Worm (Caenorhabditis elegans): ENCODE measurements around the gene B0244.4.

Gene B0244.4

DNA sequence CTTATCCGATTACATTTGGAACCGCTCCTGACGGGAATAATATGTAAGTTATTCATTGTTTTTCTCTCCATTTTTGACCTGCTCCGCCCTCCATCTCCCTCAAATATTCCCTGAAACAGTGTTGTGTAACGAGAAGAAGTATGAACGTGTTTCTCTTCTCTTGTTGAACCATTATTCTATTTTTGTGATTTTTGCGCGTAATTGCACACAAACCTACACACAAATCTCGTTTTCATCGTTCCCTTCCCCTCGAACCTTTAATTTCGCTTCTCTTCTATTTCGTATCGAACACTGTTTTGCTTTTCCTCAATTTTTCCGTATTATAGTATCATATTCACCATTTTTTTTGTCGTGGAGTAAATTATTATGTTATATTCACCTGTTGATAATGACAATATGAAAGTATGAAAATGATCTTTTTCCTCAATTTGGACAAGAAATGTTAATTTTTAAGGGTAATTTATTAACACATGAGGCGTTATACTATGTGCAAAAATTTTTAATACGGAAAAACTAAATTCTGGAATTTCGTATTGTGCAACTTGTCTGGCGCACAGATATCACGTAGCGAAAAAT is 30.0 kb upstream of the B0244.4 start:
- TF ChIP-seq unc-62 (GFP tag; optimal IDR thresholded peaks at IDR 0.05), result no peak

DNA sequence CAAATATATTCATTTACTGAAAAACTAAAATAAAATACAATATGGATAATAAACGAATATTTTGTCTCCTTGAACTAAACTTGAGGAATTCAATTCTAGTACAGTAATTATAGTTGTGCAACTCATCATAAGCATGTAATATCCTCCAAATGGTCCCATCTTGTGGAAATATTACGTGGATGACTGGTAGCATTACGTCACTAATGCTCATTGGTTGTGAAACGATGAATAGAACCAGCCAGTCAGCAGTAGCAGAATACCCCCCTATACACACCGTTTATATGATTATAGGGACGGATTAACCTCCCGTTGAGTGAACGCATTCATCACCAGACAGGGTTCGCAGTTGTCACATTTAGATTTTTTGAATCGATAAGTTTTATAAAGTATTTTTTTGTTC is 28.9 kb upstream of the B0244.4 start:
- TF ChIP-seq unc-62 (GFP tag; optimal IDR thresholded peaks at IDR 0.05), result no peak

- no peak for TF ChIP-seq unc-62 (GFP tag; optimal IDR thresholded peaks at IDR 0.05)
Measured at ce11 chrIII:5719105-5719831, 28.0 kb upstream of the B0244.4 start.

DNA sequence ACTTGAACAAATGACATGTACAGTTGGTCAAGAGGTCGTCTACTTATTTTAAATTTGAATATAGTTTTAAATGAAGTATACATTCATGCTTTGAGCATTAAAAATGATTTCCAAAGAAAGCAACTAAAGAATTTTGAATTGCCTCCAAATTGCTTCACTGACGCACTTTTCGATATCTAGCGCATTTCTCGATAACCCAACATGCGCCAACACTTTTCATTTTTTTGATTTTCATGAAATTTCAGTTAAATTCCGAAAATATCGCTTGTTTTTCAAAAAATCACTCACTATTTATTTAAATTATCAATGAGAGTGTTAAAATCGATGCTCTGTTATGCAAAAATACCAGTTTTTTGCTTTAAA is 27.5 kb upstream of the B0244.4 start:
- TF ChIP-seq unc-62 (GFP tag; optimal IDR thresholded peaks at IDR 0.05), result no peak

ce11 chrIII:5720266-5721019 is 26.8 kb upstream of the B0244.4 start:
- no peak for TF ChIP-seq unc-62 (GFP tag; optimal IDR thresholded peaks at IDR 0.05)

DNA sequence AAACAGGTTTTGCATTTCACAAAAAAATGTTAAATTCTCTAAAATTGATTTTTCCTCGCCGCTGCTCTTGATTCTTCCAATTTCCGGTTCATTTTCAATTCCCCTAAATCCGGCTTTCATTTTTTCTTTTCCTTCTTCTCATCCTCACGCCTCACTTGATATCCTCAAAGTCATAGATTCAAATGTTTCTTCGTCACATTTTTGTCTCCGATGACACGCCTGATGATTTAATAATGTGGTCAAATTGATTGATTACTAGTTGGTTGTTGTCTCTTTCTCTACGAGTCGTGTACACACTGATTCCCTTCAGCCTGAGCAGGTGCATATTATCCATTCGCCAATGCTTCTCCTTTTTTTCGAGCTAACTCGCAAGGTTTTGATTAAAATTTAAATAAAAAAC is 25.8 kb upstream of the B0244.4 start:
- TF ChIP-seq unc-62 (GFP tag; optimal IDR thresholded peaks at IDR 0.05), result no peak

DNA sequence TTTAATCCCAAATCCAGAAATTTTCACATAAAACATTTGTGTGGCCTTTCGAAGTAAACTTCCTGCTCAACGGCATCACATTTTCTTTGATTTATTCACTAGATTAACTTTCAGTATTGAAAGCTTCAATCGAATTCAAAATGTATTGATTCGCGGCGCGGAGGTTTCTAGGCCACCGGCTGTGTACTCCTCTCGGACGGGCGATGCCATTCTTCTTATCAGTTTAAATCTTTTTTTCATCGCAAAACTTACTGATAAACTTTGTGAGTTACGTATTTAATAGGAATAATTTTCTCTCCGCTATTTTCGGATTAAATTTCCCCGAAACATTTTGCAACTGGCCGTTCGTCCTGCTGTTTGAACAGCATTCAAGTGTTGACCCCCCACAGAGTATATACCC is 25.4 kb upstream of the B0244.4 start:
- no peak for TF ChIP-seq unc-62 (GFP tag; optimal IDR thresholded peaks at IDR 0.05)

DNA sequence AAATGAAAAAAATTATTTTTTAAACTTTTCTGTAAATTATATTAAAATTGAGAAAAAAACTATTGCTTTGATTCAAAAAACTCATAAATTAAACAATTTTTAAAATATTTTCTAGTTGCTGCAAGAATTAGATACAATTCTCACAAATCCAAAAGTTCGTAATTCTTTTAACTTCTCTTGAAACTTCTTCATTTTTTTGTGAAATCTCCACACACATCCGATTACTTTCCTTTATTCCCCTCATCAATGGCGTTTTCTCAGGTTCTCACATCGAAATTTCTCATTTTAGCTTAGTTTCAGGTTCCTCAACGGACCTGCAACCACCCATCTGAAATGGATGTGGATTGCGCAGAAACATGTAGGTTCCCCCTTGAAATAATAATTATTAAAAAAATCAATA is 24.7 kb upstream of the B0244.4 start, which contains the start of gene wrm-1:
TSS of gene wrm-1 (plus strand) at position 301 of the 400 bp plus-strand sequence.
- no peak for TF ChIP-seq unc-62 (GFP tag; optimal IDR thresholded peaks at IDR 0.05)

ce11 chrIII:5727827-5728226 is 19.5 kb upstream of the B0244.4 start, which contains the start of gene egg-1:
egg-1 (plus strand) TSS chrIII:5728180.
- no peak for TF ChIP-seq unc-62 (GFP tag; optimal IDR thresholded peaks at IDR 0.05)

ce11 chrIII:5729367-5729766 is 17.9 kb upstream of the B0244.4 start:
- TF ChIP-seq unc-62 (GFP tag; optimal IDR thresholded peaks at IDR 0.05), result no peak

DNA sequence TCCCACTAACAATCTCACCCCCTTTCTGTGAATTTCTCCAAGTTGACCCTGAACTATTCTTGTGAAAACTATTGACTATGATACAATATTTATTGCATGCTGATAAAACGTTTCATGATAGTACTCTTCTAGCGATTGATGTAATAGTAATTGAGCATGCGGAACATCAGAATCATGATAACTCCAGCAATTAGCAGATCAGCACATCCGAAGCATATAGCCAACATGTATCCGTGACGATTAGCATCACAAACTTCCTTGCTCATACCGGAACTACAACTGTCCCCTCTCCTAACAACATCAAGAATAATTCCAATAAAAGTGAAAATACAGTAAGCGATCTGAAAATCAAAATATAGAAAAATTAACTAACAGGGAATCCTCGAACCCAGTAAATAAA is 17.2 kb upstream of the B0244.4 start:
- TF ChIP-seq unc-62 (GFP tag; optimal IDR thresholded peaks at IDR 0.05), result no peak

- no peak for TF ChIP-seq unc-62 (GFP tag; optimal IDR thresholded peaks at IDR 0.05)
Measured at ce11 chrIII:5730980-5731636, 16.2 kb upstream of the B0244.4 start, which contains the start of the genes B0244.9 and B0244.7. B0244.9 (minus strand) TSS chrIII:5731030. B0244.7 (plus strand) TSS chrIII:5731501.

DNA sequence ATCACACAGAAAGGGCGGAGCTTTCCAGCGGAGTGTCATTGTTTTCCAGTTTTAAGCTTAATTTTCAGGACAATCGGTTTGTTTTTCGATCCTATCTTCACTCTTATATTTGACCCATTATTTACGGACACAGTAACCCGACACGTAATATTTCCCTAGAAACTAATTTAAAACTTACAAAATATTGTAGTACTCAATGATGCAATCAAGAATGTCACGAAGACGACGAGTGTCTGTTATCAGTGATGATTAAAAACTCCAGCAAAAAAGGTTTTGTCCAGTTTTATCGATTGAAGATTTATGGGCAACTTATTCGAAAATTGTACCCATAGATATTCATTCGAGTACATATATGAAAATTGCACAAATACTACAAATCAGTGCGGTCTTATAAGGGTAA is 14.4 kb upstream of the B0244.4 start, which contains the start of gene B0244.17:
TSS of gene B0244.17 (plus strand) at position 301 of the 400 bp plus-strand sequence.
- no peak for TF ChIP-seq unc-62 (GFP tag; optimal IDR thresholded peaks at IDR 0.05)

DNA sequence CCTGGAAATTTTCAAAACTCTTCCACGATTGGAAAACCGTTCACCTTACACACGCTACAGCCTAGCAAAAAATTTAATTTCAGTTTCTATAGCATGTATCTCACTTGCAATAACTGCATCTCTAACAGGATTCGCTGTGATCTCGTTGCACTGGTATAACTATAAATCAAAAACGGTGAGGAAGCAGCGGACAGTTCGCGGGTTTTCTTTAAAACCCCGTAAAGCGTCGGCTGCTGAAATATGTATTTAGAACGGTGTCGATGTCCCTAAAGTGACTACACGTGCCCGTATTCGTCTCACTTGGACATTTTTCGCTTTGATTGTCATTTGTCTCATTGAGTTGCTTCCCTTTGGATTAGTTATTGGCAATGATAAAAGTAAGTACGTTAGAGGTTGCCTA is 13.0 kb upstream of the B0244.4 start:
- TF ChIP-seq unc-62 (GFP tag; optimal IDR thresholded peaks at IDR 0.05), result no peak

DNA sequence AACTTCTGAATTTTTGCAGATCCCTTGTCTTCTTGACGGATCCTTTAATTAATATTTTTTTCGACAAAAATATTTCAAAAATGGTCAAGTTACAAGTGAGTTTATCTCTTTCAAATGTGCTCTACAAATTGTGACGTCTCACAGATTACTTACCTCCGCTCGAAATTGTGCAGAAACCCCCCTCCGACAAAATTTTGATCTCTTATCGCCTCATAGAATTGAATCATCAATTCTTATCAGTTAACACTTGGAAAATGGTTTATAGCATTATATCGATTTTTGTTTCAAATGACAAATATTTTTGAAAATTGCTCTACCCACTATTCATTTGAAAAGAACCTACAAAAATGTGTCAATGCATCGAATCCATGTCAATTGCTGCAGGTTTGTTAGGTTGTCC is 12.4 kb upstream of the B0244.4 start, which contains the start of gene B0244.10:
TSS of gene B0244.10 (plus strand) at position 254 of the 400 bp plus-strand sequence.
- no peak for TF ChIP-seq unc-62 (GFP tag; optimal IDR thresholded peaks at IDR 0.05)

ce11 chrIII:5737708-5738107 is 9.6 kb upstream of the B0244.4 start, which contains the start of gene B0244.6:
B0244.6 (plus strand) TSS chrIII:5738008.
- TF ChIP-seq unc-62 (GFP tag; optimal IDR thresholded peaks at IDR 0.05), result no peak
